Fruit fly (Drosophila melanogaster): ENCODE data around the gene CG4537.

CG4537 gene

dm6 chr2L:9919218-9919617, 28.5 kb downstream of the CG4537 start:
- TF ChIP-seq Myc (optimal IDR thresholded peaks at IDR 0.05) (no peak), Hnf4 (GFP tag; optimal IDR thresholded peaks at IDR 0.05) (no peak), GATAd (GFP tag; optimal IDR thresholded peaks at IDR 0.05) (no peak), CG9705 (GFP tag; optimal IDR thresholded peaks at IDR 0.05) (no peak), brk (GFP tag; optimal IDR thresholded peaks at IDR 0.05) (no peak), CG32264 (GFP tag; optimal IDR thresholded peaks at IDR 0.05) (no peak)

dm6 chr2L:9919949-9920348, 29.3 kb downstream of the CG4537 start, which contains the start of gene CG4594:
CG4594 (plus strand) TSS chr2L:9920160.
- TF ChIP-seq Mio (GFP tag; optimal IDR thresholded peaks at IDR 0.05) (no peak), sage (GFP tag; optimal IDR thresholded peaks at IDR 0.05) (peak; percentile 41), CG9705 (GFP tag; optimal IDR thresholded peaks at IDR 0.05) (no peak), usp (GFP tag; optimal IDR thresholded peaks at IDR 0.05) (no peak), dsf (GFP tag; optimal IDR thresholded peaks at IDR 0.05; ENCODE audit: borderline replicate concordance) (no peak), Sp1 (GFP tag; optimal IDR thresholded peaks at IDR 0.05) (no peak), fru (GFP tag; optimal IDR thresholded peaks at IDR 0.05) (no peak)

dm6 chr2L:9921401-9921800, 30.7 kb downstream of the CG4537 start, which contains the start of gene CG4592:
CG4592 (plus strand) TSS chr2L:9921633.
- TF ChIP-seq psq (GFP tag; optimal IDR thresholded peaks at IDR 0.05) (peak; percentile 39), CrebA (GFP tag; optimal IDR thresholded peaks at IDR 0.05; ENCODE audit: borderline replicate concordance) (no peak), woc (GFP tag; optimal IDR thresholded peaks at IDR 0.05) (peak; percentile 52), Hr78 (GFP tag; optimal IDR thresholded peaks at IDR 0.05) (no peak), dmrt93B (GFP tag; optimal IDR thresholded peaks at IDR 0.05) (peak; percentile 25), h (GFP tag; optimal IDR thresholded peaks at IDR 0.05) (peak; percentile 78), jim (GFP tag; optimal IDR thresholded peaks at IDR 0.05) (no peak), Mio (GFP tag; optimal IDR thresholded peaks at IDR 0.05) (no peak), Dif (GFP tag; optimal IDR thresholded peaks at IDR 0.05; ENCODE audit: partially characterized antibody) (no peak), Rel (GFP tag; optimal IDR thresholded peaks at IDR 0.05) (no peak), Rel (tag; optimal IDR thresholded peaks at IDR 0.05) (no peak), rgr (GFP tag; optimal IDR thresholded peaks at IDR 0.05) (no peak), CG32264 (GFP tag; optimal IDR thresholded peaks at IDR 0.05) (peak; percentile 19), OdsH (GFP tag; optimal IDR thresholded peaks at IDR 0.05) (peak; percentile 62), Dfd (GFP tag; optimal IDR thresholded peaks at IDR 0.05) (no peak), lola (GFP tag; optimal IDR thresholded peaks at IDR 0.05) (no peak), HLH106 (tag; optimal IDR thresholded peaks at IDR 0.05) (peak; percentile 73), Hnf4 (GFP tag; optimal IDR thresholded peaks at IDR 0.05) (no peak), usp (GFP tag; optimal IDR thresholded peaks at IDR 0.05) (no peak), br (GFP tag; optimal IDR thresholded peaks at IDR 0.05) (peak; percentile 73), pan (optimal IDR thresholded peaks at IDR 0.05) (no peak), dl (GFP tag; optimal IDR thresholded peaks at IDR 0.05; ENCODE audit: insufficient read depth in 1 of 2, partially characterized antibody in 2 of 2) (no peak), sage (GFP tag; optimal IDR thresholded peaks at IDR 0.05) (no peak), sv (GFP tag; optimal IDR thresholded peaks at IDR 0.05) (peak; percentile 43), CG9705 (GFP tag; optimal IDR thresholded peaks at IDR 0.05) (peak; percentile 43), tai (GFP tag; optimal IDR thresholded peaks at IDR 0.05) (no peak), GATAd (GFP tag; optimal IDR thresholded peaks at IDR 0.05) (no peak), foxo (GFP tag; optimal IDR thresholded peaks at IDR 0.05) (peak in 1 of 2 experiments; percentile 81), Myc (optimal IDR thresholded peaks at IDR 0.05) (no peak), Abd-B (GFP tag; optimal IDR thresholded peaks at IDR 0.05) (no peak), dsf (GFP tag; optimal IDR thresholded peaks at IDR 0.05; ENCODE audit: borderline replicate concordance) (no peak), Hr83 (GFP tag; optimal IDR thresholded peaks at IDR 0.05; ENCODE audit: poor library complexity, severe bottlenecking) (peak; percentile 60), Sp1 (GFP tag; optimal IDR thresholded peaks at IDR 0.05) (no peak), Jra (GFP tag; optimal IDR thresholded peaks at IDR 0.05) (peak; percentile 26), Vsx2 (GFP tag; optimal IDR thresholded peaks at IDR 0.05; ENCODE audit: partially characterized antibody) (no peak), ey (GFP tag; optimal IDR thresholded peaks at IDR 0.05) (no peak), fru (GFP tag; optimal IDR thresholded peaks at IDR 0.05) (no peak), N (GFP tag; optimal IDR thresholded peaks at IDR 0.05) (no peak), brk (GFP tag; optimal IDR thresholded peaks at IDR 0.05) (no peak)
